Worm (Caenorhabditis elegans) whole organism, L3 larva: ENCODE measurements around the gene T10B9.9.
A peak's percentile ranks its signal among the peaks of the same experiment; 100 is the strongest.

Experiments
- R02D3.7 ChIP-seq: fragments of 150-350 bp; optimal IDR thresholded peaks from 2 replicates; lab custom pipeline; 2014; ENCODE audit warnings: missing biosample characterization, missing genetic modification characterization
- ZK546.5 ChIP-seq: sonication (generic microtip); optimal IDR thresholded peaks from 2 replicates; lab custom pipeline; 2017; ENCODE audit warnings: missing biosample characterization, missing genetic modification characterization
- aly-2 ChIP-seq: fragments of 150-350 bp; optimal IDR thresholded peaks from 2 replicates; lab custom pipeline; 2014; ENCODE audit warnings: missing biosample characterization, missing genetic modification characterization
- ceh-16 ChIP-seq: sonication (generic microtip); optimal IDR thresholded peaks from 2 replicates; lab custom pipeline; 2017; ENCODE audit warnings: missing biosample characterization, missing genetic modification characterization
- ceh-28 ChIP-seq: fragments of 150-350 bp; optimal IDR thresholded peaks from 2 replicates; lab custom pipeline; 2014; ENCODE audit warnings: missing biosample characterization, missing genetic modification reagents, missing genetic modification characterization
- ceh-82 ChIP-seq: fragments of 150-350 bp; optimal IDR thresholded peaks from 2 replicates; lab custom pipeline; 2014; ENCODE audit warnings: missing biosample characterization, missing genetic modification characterization
- egl-5 ChIP-seq: fragments of 150-350 bp; optimal IDR thresholded peaks from 2 replicates; lab custom pipeline; 2017; ENCODE audit warnings: missing biosample characterization, missing genetic modification reagents, missing genetic modification characterization, inconsistent platforms
- elt-1 ChIP-seq: fragments of 150-350 bp; optimal IDR thresholded peaks from 2 replicates; lab custom pipeline; 2014; ENCODE audit warnings: missing biosample characterization, missing genetic modification characterization
- elt-2 ChIP-seq: sonication (generic microtip); optimal IDR thresholded peaks from 2 replicates; lab custom pipeline; 2016; ENCODE audit warnings: missing genetic modification reagents, mild to moderate bottlenecking, missing genetic modification characterization, missing compliant biosample characterization
- eor-1 ChIP-seq, 2 experiments: fragments of 150-350 bp; optimal IDR thresholded peaks; 2 replicates each; lab custom pipeline; 2014 to 2018; ENCODE audit warnings: missing biosample characterization in 2 of 2, missing genetic modification characterization in 2 of 2
- fkh-10 ChIP-seq: sonication (generic microtip); optimal IDR thresholded peaks from 2 replicates; lab custom pipeline; 2017; ENCODE audit warnings: missing biosample characterization, missing genetic modification reagents, missing genetic modification characterization
- fkh-2 ChIP-seq: fragments of 150-350 bp; optimal IDR thresholded peaks from 2 replicates; lab custom pipeline; 2014; ENCODE audit warnings: missing biosample characterization, missing genetic modification reagents, missing genetic modification characterization
- hmg-11 ChIP-seq: sonication (generic microtip); optimal IDR thresholded peaks from 2 replicates; lab custom pipeline; 2016; ENCODE audit warnings: missing genetic modification characterization, missing compliant biosample characterization
- jun-1 ChIP-seq: fragments of 150-350 bp; optimal IDR thresholded peaks from 2 replicates; lab custom pipeline; 2014; ENCODE audit warnings: missing biosample characterization, missing genetic modification reagents, missing genetic modification characterization
- lin-15B ChIP-seq: fragments of 150-350 bp; optimal IDR thresholded peaks from 2 replicates; lab custom pipeline; 2014; ENCODE audit warnings: missing biosample characterization, missing genetic modification characterization
- lin-39 ChIP-seq: fragments of 150-350 bp; optimal IDR thresholded peaks from 2 replicates; lab custom pipeline; 2018; ENCODE audit warnings: missing biosample characterization, missing genetic modification reagents, missing genetic modification characterization
- lsy-12 ChIP-seq: sonication (generic microtip); optimal IDR thresholded peaks from 2 replicates; lab custom pipeline; 2016; ENCODE audit warnings: mild to moderate bottlenecking, missing genetic modification characterization, missing compliant biosample characterization
- mdl-1 ChIP-seq: fragments of 150-350 bp; optimal IDR thresholded peaks from 2 replicates; lab custom pipeline; 2014; ENCODE audit warnings: missing biosample characterization, missing genetic modification characterization
- mml-1 ChIP-seq: fragments of 150-350 bp; sonication (generic microtip); optimal IDR thresholded peaks from 3 replicates; lab custom pipeline; 2014; ENCODE audit warnings: missing biosample characterization, missing genetic modification characterization
- nfya-1 ChIP-seq: sonication (generic microtip); optimal IDR thresholded peaks from 2 replicates; lab custom pipeline; 2017; ENCODE audit warnings: missing genetic modification characterization, mild to moderate bottlenecking, missing compliant biosample characterization, antibody characterized with exemption, moderate library complexity; ENCODE audit not compliant: insufficient read depth
- nhr-11 ChIP-seq: fragments of 150-350 bp; optimal IDR thresholded peaks from 2 replicates; lab custom pipeline; 2014; ENCODE audit warnings: missing biosample characterization, missing genetic modification characterization
- nhr-12 ChIP-seq: fragments of 150-350 bp; optimal IDR thresholded peaks from 2 replicates; lab custom pipeline; 2014; ENCODE audit warnings: missing biosample characterization, missing genetic modification characterization
- nhr-23 ChIP-seq: fragments of 150-350 bp; optimal IDR thresholded peaks from 2 replicates; lab custom pipeline; 2014; ENCODE audit warnings: missing biosample characterization, missing genetic modification reagents, missing genetic modification characterization
- nhr-237 ChIP-seq: fragments of 150-350 bp; optimal IDR thresholded peaks from 2 replicates; lab custom pipeline; 2014; ENCODE audit warnings: missing biosample characterization, missing genetic modification characterization
- nhr-25 ChIP-seq: sonication (generic microtip); optimal IDR thresholded peaks from 2 replicates; lab custom pipeline; 2017; ENCODE audit warnings: missing biosample characterization, missing genetic modification characterization
- nhr-28 ChIP-seq: fragments of 150-350 bp; optimal IDR thresholded peaks from 2 replicates; lab custom pipeline; 2014; ENCODE audit warnings: missing biosample characterization, missing genetic modification characterization
- nhr-43 ChIP-seq: sonication (generic microtip); optimal IDR thresholded peaks from 2 replicates; lab custom pipeline; 2016; ENCODE audit warnings: mild to moderate bottlenecking, missing genetic modification characterization, missing compliant biosample characterization; ENCODE audit not compliant: poor library complexity, severe bottlenecking
- nhr-67 ChIP-seq: fragments of 150-350 bp; optimal IDR thresholded peaks from 2 replicates; lab custom pipeline; 2014; ENCODE audit warnings: missing biosample characterization, missing genetic modification characterization
- nhr-76 ChIP-seq: fragments of 150-350 bp; sonication (generic microtip); optimal IDR thresholded peaks from 5 replicates; lab custom pipeline; 2014; ENCODE audit warnings: missing biosample characterization, missing genetic modification characterization
- nhr-77 ChIP-seq: fragments of 150-350 bp; optimal IDR thresholded peaks from 2 replicates; lab custom pipeline; 2014; ENCODE audit warnings: missing biosample characterization, missing genetic modification characterization
- pha-4 ChIP-seq: fragments of 150-350 bp; optimal IDR thresholded peaks from 2 replicates; lab custom pipeline; 2014; ENCODE audit warnings: missing biosample characterization, missing genetic modification reagents, missing genetic modification characterization
- pqm-1 ChIP-seq: fragments of 150-350 bp; optimal IDR thresholded peaks from 2 replicates; lab custom pipeline; 2017; ENCODE audit warnings: missing biosample characterization, missing genetic modification characterization, inconsistent platforms
- sea-2 ChIP-seq: fragments of 150-350 bp; sonication (generic microtip); optimal IDR thresholded peaks from 4 replicates; lab custom pipeline; 2014; ENCODE audit warnings: missing biosample characterization, missing genetic modification reagents, missing genetic modification characterization
- skn-1 ChIP-seq: fragments of 150-350 bp; optimal IDR thresholded peaks from 2 replicates; lab custom pipeline; 2014; ENCODE audit warnings: missing biosample characterization, missing genetic modification characterization
- snpc-4 ChIP-seq: fragments of 150-350 bp; optimal IDR thresholded peaks from 2 replicates; lab custom pipeline; 2014; ENCODE audit warnings: missing biosample characterization, missing genetic modification characterization
- tbx-2 ChIP-seq: sonication (generic microtip); optimal IDR thresholded peaks from 2 replicates; lab custom pipeline; 2016; ENCODE audit warnings: mild to moderate bottlenecking, missing genetic modification characterization, missing compliant biosample characterization
- unc-39 ChIP-seq: sonication (generic microtip); optimal IDR thresholded peaks from 4 replicates; lab custom pipeline; 2017; ENCODE audit warnings: missing biosample characterization, missing genetic modification characterization
- unc-62 ChIP-seq: fragments of 150-350 bp; sonication (generic microtip); optimal IDR thresholded peaks from 4 replicates; lab custom pipeline; 2014; ENCODE audit warnings: missing biosample characterization, missing genetic modification reagents, missing genetic modification characterization
- ztf-4 ChIP-seq: fragments of 150-350 bp; optimal IDR thresholded peaks from 2 replicates; lab custom pipeline; 2014; ENCODE audit warnings: missing biosample characterization, missing genetic modification characterization

The T10B9.9 gene

DNA sequence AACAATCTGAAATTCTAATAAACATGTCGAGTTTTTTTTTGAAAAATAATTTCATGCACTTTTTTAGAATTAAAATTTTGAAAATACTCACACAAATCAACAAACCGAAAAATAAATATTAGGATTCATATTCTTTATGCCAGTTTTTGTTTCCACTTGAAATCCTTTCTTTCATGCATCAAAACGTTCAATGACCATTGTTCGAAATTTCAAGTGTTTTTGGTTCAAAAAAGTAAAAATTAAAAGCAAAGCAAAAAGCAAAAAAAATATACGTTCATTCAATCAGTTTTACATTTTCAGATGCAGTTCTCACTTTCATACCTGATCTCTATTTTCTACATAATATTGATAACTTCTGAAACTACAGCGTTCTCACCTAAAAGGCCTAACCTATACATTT is 22.0 kb downstream of the T10B9.9 start, which contains the start of gene ZK1321.1:
ZK1321.1 (plus strand) TSS at position 301 of the 400 bp plus-strand sequence.
- TF ChIP-seq eor-1 (tag; optimal IDR thresholded peaks at IDR 0.05; lab: Kevin White, UChicago): no peak
- TF ChIP-seq unc-62 (GFP tag; lab: Kevin White, UChicago): no peak
- no peak for TF ChIP-seq ZK546.5
- no peak for TF ChIP-seq nhr-237 (tag; lab: Kevin White, UChicago)
- no peak for TF ChIP-seq nhr-28 (tag; lab: Kevin White, UChicago)
- TF ChIP-seq skn-1 (tag; lab: Kevin White, UChicago): no peak
- no peak for TF ChIP-seq nhr-11 (tag; lab: Kevin White, UChicago)
- no peak for TF ChIP-seq sea-2 (GFP tag; lab: Kevin White, UChicago)
- TF ChIP-seq nhr-12 (tag; lab: Kevin White, UChicago): no peak
- TF ChIP-seq jun-1 (tag; lab: Kevin White, UChicago): no peak
- no peak for TF ChIP-seq lsy-12 (tag; lab: Kevin White, UChicago)
- no peak for TF ChIP-seq pqm-1 (tag; lab: Kevin White, UChicago)
- TF ChIP-seq nhr-67 (tag; lab: Kevin White, UChicago): no peak
- no peak for TF ChIP-seq aly-2 (tag; lab: Kevin White, UChicago)
- no peak for TF ChIP-seq lin-15B (tag; lab: Kevin White, UChicago)
- no peak for TF ChIP-seq lin-39 (tag; lab: Kevin White, UChicago)
- no peak for TF ChIP-seq tbx-2 (tag; lab: Kevin White, UChicago)
- TF ChIP-seq nfya-1 (tag; lab: Kevin White, UChicago): no peak
- TF ChIP-seq nhr-76 (tag; lab: Kevin White, UChicago): no peak

DNA sequence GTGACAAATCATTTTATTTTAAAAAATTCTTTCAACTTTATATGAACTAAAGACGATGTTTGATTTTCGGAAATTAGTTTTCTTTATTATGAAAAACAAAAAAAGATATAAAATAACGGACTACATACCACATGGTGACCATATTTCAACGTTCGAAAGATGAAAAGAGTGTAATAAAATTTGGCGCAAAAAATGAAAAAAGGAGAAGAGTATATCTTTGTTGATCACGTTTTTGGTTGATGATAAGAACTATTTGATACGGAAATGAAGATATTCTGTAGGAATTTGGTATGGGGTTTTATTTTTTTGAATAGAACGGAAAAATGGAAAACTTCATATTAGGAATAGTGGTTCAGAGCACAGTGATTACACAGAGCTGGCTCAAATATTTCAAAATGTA is 22.6 kb downstream of the T10B9.9 start, which contains the start of gene Y53C12B.7:
Y53C12B.7 (minus strand) TSS at position 163 of the 400 bp plus-strand sequence.
- TF ChIP-seq fkh-2 (tag; lab: Kevin White, UChicago) (no peak), nhr-77 (tag; lab: Kevin White, UChicago) (no peak), nhr-25 (tag; lab: Kevin White, UChicago) (no peak)
- TF ChIP-seq, all 47 proteins: peak for 0

DNA sequence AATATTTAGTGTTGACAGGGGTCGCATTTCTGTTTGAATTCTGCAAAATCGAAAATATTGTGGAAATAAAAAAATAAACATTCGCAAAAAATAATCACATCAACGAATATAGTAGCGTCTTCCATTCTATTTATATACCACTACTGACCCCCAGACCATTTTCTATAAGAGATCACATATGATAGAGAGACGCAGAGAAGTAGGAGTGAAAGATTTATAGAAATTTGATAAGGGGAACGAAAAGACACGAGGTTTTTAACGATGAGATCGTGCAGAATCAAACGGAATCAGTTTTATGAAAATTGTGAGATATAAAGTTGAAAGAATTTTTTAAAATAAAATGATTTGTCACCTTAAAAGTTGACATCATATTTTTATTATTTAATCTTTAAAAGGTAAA is 23.4 kb downstream of the T10B9.9 start:
- TF ChIP-seq lin-39 (tag; lab: Kevin White, UChicago) (no peak), nhr-23 (tag; lab: Kevin White, UChicago) (peak; percentile 71), ceh-16 (no peak), nhr-43 (tag; lab: Kevin White, UChicago) (peak; percentile 81), ceh-82 (tag; lab: Kevin White, UChicago) (no peak)

DNA sequence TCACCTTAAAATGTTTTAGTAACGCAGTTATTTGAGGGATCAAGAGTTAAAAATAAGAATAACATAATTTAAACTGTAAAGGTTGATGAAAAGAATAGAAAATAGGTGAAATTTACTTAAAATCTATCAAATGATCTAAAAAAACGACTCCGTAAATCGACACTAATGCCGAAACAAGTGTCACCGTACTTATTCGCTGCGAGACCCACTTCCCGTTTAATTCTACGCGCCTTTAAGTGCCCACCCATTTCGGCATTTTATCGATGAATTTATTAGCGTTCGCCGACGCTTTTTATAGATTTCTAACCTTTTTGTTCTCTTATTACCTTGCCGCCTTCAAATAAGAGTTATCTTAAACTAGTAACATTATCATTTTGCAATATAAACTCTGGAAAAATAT is 29.6 kb downstream of the T10B9.9 start, which contains the start of the genes Y53C12B.1 and nos-3:
Y53C12B.1 (minus strand) TSS at position 10 of the 400 bp plus-strand sequence.
nos-3 (plus strand) TSS at position 248 of the 400 bp plus-strand sequence.
- TF ChIP-seq fkh-10 (GFP tag; lab: Kevin White, UChicago) (peak; percentile 12), lin-39 (tag; lab: Kevin White, UChicago) (peak; percentile 92), nhr-25 (tag; lab: Kevin White, UChicago) (peak; percentile 88), elt-1 (peak; percentile 54), snpc-4 (peak; percentile 66), eor-1 (tag; optimal IDR thresholded peaks at IDR 0.05; lab: Kevin White, UChicago) (no peak), elt-2 (tag; lab: Kevin White, UChicago) (peak; percentile 55), R02D3.7 (tag; lab: Kevin White, UChicago) (peak; percentile 96), hmg-11 (tag; lab: Kevin White, UChicago) (peak; percentile 60), egl-5 (tag; lab: Kevin White, UChicago) (peak; percentile 79), pha-4 (tag; lab: Kevin White, UChicago) (peak; percentile 93), nhr-43 (tag; lab: Kevin White, UChicago) (peak; percentile 69), skn-1 (tag; lab: Kevin White, UChicago) (peak; percentile 73), nfya-1 (tag; lab: Kevin White, UChicago) (peak; percentile 97), mdl-1 (no peak), lsy-12 (tag; lab: Kevin White, UChicago) (no peak), fkh-2 (tag; lab: Kevin White, UChicago) (no peak), ceh-82 (tag; lab: Kevin White, UChicago) (no peak), ztf-4 (tag; lab: Kevin White, UChicago) (no peak), nhr-28 (tag; lab: Kevin White, UChicago) (no peak), nhr-12 (tag; lab: Kevin White, UChicago) (no peak), lin-15B (tag; lab: Kevin White, UChicago) (peak; percentile 88), unc-39 (tag; lab: Kevin White, UChicago) (no peak), pqm-1 (tag; lab: Kevin White, UChicago) (peak; percentile 71), mml-1 (tag; lab: Kevin White, UChicago) (no peak), ceh-28 (tag; lab: Kevin White, UChicago) (peak; percentile 64), nhr-23 (tag; lab: Kevin White, UChicago) (peak; percentile 91)
